Fruit fly (Drosophila melanogaster) whole organism: ENCODE measurements around the gene CG6738.

ENCODE experiments used
- CG8478 ChIP-seq: fragments of >200 bp; optimal IDR thresholded peaks from 2 replicates; lab custom pipeline; 2018; ENCODE audit warnings: inconsistent platforms
- Dll ChIP-seq: fragments of >200 bp; optimal IDR thresholded peaks from 2 replicates; lab custom pipeline; 2017
- EcR ChIP-seq, 2 experiments: fragments of >200 bp; optimal IDR thresholded peaks; 2 replicates each; lab custom pipeline; 2017; ENCODE audit warnings: missing biosample characterization in 2 of 2, missing genetic modification characterization in 2 of 2, missing genetic modification reagents in 2 of 2
- pan ChIP-seq: fragments of >200 bp; optimal IDR thresholded peaks from 2 replicates; lab custom pipeline; 2017
- psq ChIP-seq: fragments of >200 bp; optimal IDR thresholded peaks from 2 replicates; lab custom pipeline; 2017
- usp ChIP-seq: fragments of >200 bp; optimal IDR thresholded peaks from 2 replicates; lab custom pipeline; 2017; ENCODE audit warnings: missing biosample characterization, missing genetic modification characterization, mixed read lengths

CG6738 gene

dm6 chr3R:23099233-23099632 is at the start of gene CG6738:
Gene CG6738, plus strand, starts transcription at chr3R:23099533.
- TF ChIP-seq psq (lab: Kevin White, UChicago) (no peak), EcR (GFP tag; optimal IDR thresholded peaks at IDR 0.05; lab: Kevin White, UChicago) (no peak), pan (no peak), CG8478 (lab: Kevin White, UChicago) (no peak), usp (GFP tag; lab: Kevin White, UChicago) (no peak), Dll (lab: Kevin White, UChicago) (no peak)

dm6 chr3R:23051639-23052125 is 47.7 kb upstream of the CG6738 start, which contains the start of gene Gr94a:
Gene Gr94a, plus strand, starts transcription at chr3R:23051689.
- TF ChIP-seq Dll (lab: Kevin White, UChicago) (no peak), CG8478 (lab: Kevin White, UChicago) (no peak), usp (GFP tag; lab: Kevin White, UChicago) (no peak), psq (lab: Kevin White, UChicago) (no peak), EcR (GFP tag; optimal IDR thresholded peaks at IDR 0.05; lab: Kevin White, UChicago) (no peak)

dm6 chr3R:23053135-23053730 is 46.1 kb upstream of the CG6738 start:
- TF ChIP-seq EcR (GFP tag; optimal IDR thresholded peaks at IDR 0.05; lab: Kevin White, UChicago) (no peak), CG8478 (lab: Kevin White, UChicago) (no peak), Dll (lab: Kevin White, UChicago) (no peak), psq (lab: Kevin White, UChicago) (no peak), usp (GFP tag; lab: Kevin White, UChicago) (no peak), pan (no peak)

dm6 chr3R:23053936-23054335 is 45.4 kb upstream of the CG6738 start, which contains the start of gene p53:
Gene p53, minus strand, starts transcription at chr3R:23054082.
- TF ChIP-seq EcR (GFP tag; optimal IDR thresholded peaks at IDR 0.05; lab: Kevin White, UChicago) (no peak), Dll (lab: Kevin White, UChicago) (no peak), usp (GFP tag; lab: Kevin White, UChicago) (no peak), CG8478 (lab: Kevin White, UChicago) (no peak)

- TF ChIP-seq psq (lab: Kevin White, UChicago) (no peak), CG8478 (lab: Kevin White, UChicago) (no peak), Dll (lab: Kevin White, UChicago) (no peak), pan (no peak), EcR (GFP tag; optimal IDR thresholded peaks at IDR 0.05; lab: Kevin White, UChicago) (no peak), usp (GFP tag; lab: Kevin White, UChicago) (no peak)
Observed at dm6 chr3R:23056113-23056512, 43.2 kb upstream of the CG6738 start.

- no peak for TF ChIP-seq CG8478 (lab: Kevin White, UChicago)
- no peak for TF ChIP-seq usp (GFP tag; lab: Kevin White, UChicago)
- TF ChIP-seq Dll (lab: Kevin White, UChicago) = no peak
- TF ChIP-seq EcR (GFP tag; optimal IDR thresholded peaks at IDR 0.05; lab: Kevin White, UChicago) = no peak
- TF ChIP-seq pan = no peak
- no peak for TF ChIP-seq psq (lab: Kevin White, UChicago)
Observed at dm6 chr3R:23056753-23057152, 42.6 kb upstream of the CG6738 start.

- no peak for TF ChIP-seq CG8478 (lab: Kevin White, UChicago)
- TF ChIP-seq pan = no peak
- no peak for TF ChIP-seq Dll (lab: Kevin White, UChicago)
- no peak for TF ChIP-seq EcR (GFP tag; optimal IDR thresholded peaks at IDR 0.05; lab: Kevin White, UChicago)
- TF ChIP-seq usp (GFP tag; lab: Kevin White, UChicago) = no peak
- no peak for TF ChIP-seq psq (lab: Kevin White, UChicago)
Observed at dm6 chr3R:23057390-23057789, 41.9 kb upstream of the CG6738 start.

- no peak for TF ChIP-seq EcR (GFP tag; optimal IDR thresholded peaks at IDR 0.05; lab: Kevin White, UChicago)
- TF ChIP-seq psq (lab: Kevin White, UChicago) = no peak
- TF ChIP-seq CG8478 (lab: Kevin White, UChicago) = no peak
- no peak for TF ChIP-seq pan
- TF ChIP-seq usp (GFP tag; lab: Kevin White, UChicago) = no peak
Observed at dm6 chr3R:23058858-23059257, 40.5 kb upstream of the CG6738 start, which contains the start of gene Ctns. Gene Ctns, minus strand, starts transcription at chr3R:23058958.

- TF ChIP-seq psq (lab: Kevin White, UChicago) (no peak), EcR (GFP tag; optimal IDR thresholded peaks at IDR 0.05; lab: Kevin White, UChicago) (no peak), Dll (lab: Kevin White, UChicago) (no peak), pan (no peak), usp (GFP tag; lab: Kevin White, UChicago) (no peak)
Observed at dm6 chr3R:23060166-23060565, 39.2 kb upstream of the CG6738 start.

dm6 chr3R:23061209-23061608 is 38.1 kb upstream of the CG6738 start, which contains the start of the genes sav and Ublcp1:
Gene sav, minus strand, starts transcription at chr3R:23061304.
Gene Ublcp1, plus strand, starts transcription at chr3R:23061493.
- TF ChIP-seq psq (lab: Kevin White, UChicago) (no peak), EcR (GFP tag; optimal IDR thresholded peaks at IDR 0.05; lab: Kevin White, UChicago) (no peak)

- no peak for TF ChIP-seq pan
- TF ChIP-seq Dll (lab: Kevin White, UChicago) = no peak
- no peak for TF ChIP-seq psq (lab: Kevin White, UChicago)
- TF ChIP-seq usp (GFP tag; lab: Kevin White, UChicago) = no peak
- no peak for TF ChIP-seq CG8478 (lab: Kevin White, UChicago)
- TF ChIP-seq EcR (GFP tag; optimal IDR thresholded peaks at IDR 0.05; lab: Kevin White, UChicago) = no peak
Observed at dm6 chr3R:23067209-23067826, 32.0 kb upstream of the CG6738 start, which contains the start of gene CG17111. Gene CG17111, minus strand, starts transcription at chr3R:23067259.
